Worm (Caenorhabditis elegans): ENCODE measurements around the gene T14G8.2.

T14G8.2 gene

ce11 chrX:12869412-12869811 is 11.6 kb downstream of the T14G8.2 start:
- TF ChIP-seq scrt-1 (GFP tag; IDR thresholded peaks at IDR 0.05) (no peak), ama-1 (optimal IDR thresholded peaks at IDR 0.05) (no peak), B0310.2 (tag; optimal IDR thresholded peaks at IDR 0.05) (no peak), tbx-37 (GFP tag; conservative IDR thresholded peaks at IDR 0.05) (no peak), aly-1 (tag; optimal IDR thresholded peaks at IDR 0.05) (no peak), flt-1 (GFP tag; IDR thresholded peaks at IDR 0.05) (no peak), sea-1 (GFP tag; conservative IDR thresholded peaks at IDR 0.05) (no peak), hnd-1 (tag; optimal IDR thresholded peaks at IDR 0.05) (no peak), tra-4 (tag; optimal IDR thresholded peaks at IDR 0.05) (no peak), tbx-11 (GFP tag; IDR thresholded peaks at IDR 0.05) (no peak), ets-7 (tag; optimal IDR thresholded peaks at IDR 0.05) (no peak), F13C5.2 (tag; optimal IDR thresholded peaks at IDR 0.05) (no peak), ceh-36 (tag; optimal IDR thresholded peaks at IDR 0.05) (no peak), pes-1 (GFP tag; IDR thresholded peaks at IDR 0.05) (no peak), ceh-13 (GFP tag; optimal IDR thresholded peaks at IDR 0.05) (no peak), hmg-4 (GFP tag; optimal IDR thresholded peaks at IDR 0.05) (no peak)

ce11 chrX:12869827-12870394 is 12.1 kb downstream of the T14G8.2 start:
- no peak for TF ChIP-seq scrt-1 (GFP tag; IDR thresholded peaks at IDR 0.05)
- TF ChIP-seq hmg-4 (GFP tag; optimal IDR thresholded peaks at IDR 0.05): no peak
- TF ChIP-seq flt-1 (GFP tag; IDR thresholded peaks at IDR 0.05): no peak
- no peak for TF ChIP-seq B0310.2 (tag; optimal IDR thresholded peaks at IDR 0.05)
- no peak for TF ChIP-seq ceh-13 (GFP tag; optimal IDR thresholded peaks at IDR 0.05)
- TF ChIP-seq aly-1 (tag; optimal IDR thresholded peaks at IDR 0.05): no peak
- TF ChIP-seq ets-7 (tag; optimal IDR thresholded peaks at IDR 0.05): no peak
- TF ChIP-seq ceh-36 (tag; optimal IDR thresholded peaks at IDR 0.05): no peak
- TF ChIP-seq F13C5.2 (tag; optimal IDR thresholded peaks at IDR 0.05): no peak
- TF ChIP-seq tbx-11 (GFP tag; IDR thresholded peaks at IDR 0.05): no peak

- TF ChIP-seq tbx-11 (GFP tag; IDR thresholded peaks at IDR 0.05): 0 out of 2 replicates have a peak, but pooled peaks have one; percentile 36
- no peak for TF ChIP-seq pes-1 (GFP tag; IDR thresholded peaks at IDR 0.05)
Observed at ce11 chrX:12872022-12872888, 14.5 kb downstream of the T14G8.2 start.

ce11 chrX:12873688-12874364 is 16.0 kb downstream of the T14G8.2 start:
- TF ChIP-seq sea-1 (GFP tag; conservative IDR thresholded peaks at IDR 0.05): no peak
- no peak for TF ChIP-seq tra-4 (tag; optimal IDR thresholded peaks at IDR 0.05)
- no peak for TF ChIP-seq tbx-11 (GFP tag; IDR thresholded peaks at IDR 0.05)
- TF ChIP-seq hmbx-1 (tag; optimal IDR thresholded peaks at IDR 0.05): no peak
- no peak for TF ChIP-seq ceh-13 (GFP tag; optimal IDR thresholded peaks at IDR 0.05)
- no peak for TF ChIP-seq tbx-37 (GFP tag; conservative IDR thresholded peaks at IDR 0.05)
- TF ChIP-seq F13C5.2 (tag; optimal IDR thresholded peaks at IDR 0.05): no peak
- TF ChIP-seq aly-1 (tag; optimal IDR thresholded peaks at IDR 0.05): no peak
- no peak for TF ChIP-seq ceh-36 (tag; optimal IDR thresholded peaks at IDR 0.05)
- TF ChIP-seq scrt-1 (GFP tag; IDR thresholded peaks at IDR 0.05): no peak
- TF ChIP-seq flt-1 (GFP tag; IDR thresholded peaks at IDR 0.05): no peak

ce11 chrX:12874798-12875342 is 17.1 kb downstream of the T14G8.2 start:
- TF ChIP-seq hmg-4 (GFP tag; optimal IDR thresholded peaks at IDR 0.05): no peak
- TF ChIP-seq hnd-1 (tag; optimal IDR thresholded peaks at IDR 0.05): no peak
- TF ChIP-seq ceh-13 (GFP tag; optimal IDR thresholded peaks at IDR 0.05): no peak
- no peak for TF ChIP-seq scrt-1 (GFP tag; IDR thresholded peaks at IDR 0.05)
- TF ChIP-seq B0310.2 (tag; optimal IDR thresholded peaks at IDR 0.05): no peak
- no peak for TF ChIP-seq aly-1 (tag; optimal IDR thresholded peaks at IDR 0.05)
- no peak for TF ChIP-seq F13C5.2 (tag; optimal IDR thresholded peaks at IDR 0.05)
- TF ChIP-seq tra-4 (tag; optimal IDR thresholded peaks at IDR 0.05): no peak
- no peak for TF ChIP-seq ceh-36 (tag; optimal IDR thresholded peaks at IDR 0.05)

ce11 chrX:12875649-12876048 is 17.8 kb downstream of the T14G8.2 start:
- no peak for TF ChIP-seq hmg-4 (GFP tag; optimal IDR thresholded peaks at IDR 0.05)

- no peak for TF ChIP-seq tra-4 (tag; optimal IDR thresholded peaks at IDR 0.05)
- TF ChIP-seq tbx-11 (GFP tag; IDR thresholded peaks at IDR 0.05): no peak
- no peak for TF ChIP-seq B0310.2 (tag; optimal IDR thresholded peaks at IDR 0.05)
- no peak for TF ChIP-seq hmbx-1 (tag; optimal IDR thresholded peaks at IDR 0.05)
- TF ChIP-seq aly-1 (tag; optimal IDR thresholded peaks at IDR 0.05): peak; percentile 13
- no peak for TF ChIP-seq hmg-4 (GFP tag; optimal IDR thresholded peaks at IDR 0.05)
Observed at ce11 chrX:12876795-12877530, 19.2 kb downstream of the T14G8.2 start, which contains the start of gene bcat-1. Gene bcat-1, plus strand, starts transcription at chrX:12877480.
